Worm (Caenorhabditis elegans) whole organism, L4 larva: ENCODE results near the gene R05F9.9.
A peak's percentile ranks its signal among the peaks of the same experiment; 100 is the strongest.

Experiments
- F49E8.2 ChIP-seq: sonication (generic microtip); optimal IDR thresholded peaks from 2 replicates; lab custom pipeline; 2016; ENCODE audit warnings: missing compliant biosample characterization, mild to moderate bottlenecking, missing genetic modification characterization, borderline replicate concordance
- T20F7.1 ChIP-seq: fragments of 200-800 bp; sonication (Bioruptor generic); optimal IDR thresholded peaks from 2 replicates; lab custom pipeline; 2018; ENCODE audit warnings: mild to moderate bottlenecking, missing genetic modification characterization, missing compliant biosample characterization
- Y105C5A.15 ChIP-seq: fragments of 200-800 bp; sonication (Bioruptor generic); IDR thresholded peaks from 2 replicates; pipeline ENCODE4 v1.3.6; 2022; ENCODE audit warnings: missing genetic modification characterization, missing compliant biosample characterization
- ZK337.2 ChIP-seq: fragments of 200-800 bp; sonication (Bioruptor generic); IDR thresholded peaks from 2 replicates; pipeline ENCODE4 v1.3.6; 2022; ENCODE audit warnings: missing genetic modification reagents, missing genetic modification characterization, missing compliant biosample characterization
- ZK546.5 ChIP-seq, 2 experiments: sonication (generic microtip); optimal IDR thresholded peaks; 2 replicates each; lab custom pipeline; 2017; ENCODE audit warnings: missing biosample characterization in 2 of 2, missing genetic modification characterization in 2 of 2
- aha-1 ChIP-seq: fragments of 150-350 bp; peaks from one replicate; lab custom pipeline; 2014; ENCODE audit warnings: missing biosample characterization, missing genetic modification characterization
- ceh-20 ChIP-seq: fragments of 200-800 bp; sonication (Bioruptor generic); IDR thresholded peaks from 2 replicates; pipeline ENCODE4 v1.3.6; 2022; ENCODE audit warnings: missing genetic modification reagents, missing genetic modification characterization, missing compliant biosample characterization
- ceh-28 ChIP-seq: fragments of 150-350 bp; optimal IDR thresholded peaks from 2 replicates; lab custom pipeline; 2014; ENCODE audit warnings: missing biosample characterization, missing genetic modification reagents, missing genetic modification characterization
- ceh-44 ChIP-seq: fragments of 200-800 bp; sonication (Bioruptor generic); IDR thresholded peaks from 2 replicates; pipeline ENCODE4 v1.3.6; 2022; ENCODE audit warnings: missing genetic modification reagents, missing genetic modification characterization, missing compliant biosample characterization
- ceh-62 ChIP-seq: sonication (generic microtip); optimal IDR thresholded peaks from 2 replicates; lab custom pipeline; 2017; ENCODE audit warnings: missing biosample characterization, missing genetic modification characterization
- ctbp-1 ChIP-seq: fragments of 200-800 bp; sonication (Bioruptor generic); IDR thresholded peaks from 2 replicates; pipeline ENCODE4 v1.3.6; 2022; ENCODE audit warnings: missing genetic modification reagents, missing genetic modification characterization, missing compliant biosample characterization
- daf-12 ChIP-seq: fragments of 150-350 bp; optimal IDR thresholded peaks from 2 replicates; lab custom pipeline; 2014; ENCODE audit warnings: missing biosample characterization, missing genetic modification reagents, missing genetic modification characterization
- daf-16 ChIP-seq, 3 experiments: sonication (generic microtip); optimal IDR thresholded peaks; 2 replicates each; lab custom pipeline; 2016 to 2017; ENCODE audit warnings: missing genetic modification characterization in 3 of 3, missing genetic modification reagents in 3 of 3, mild to moderate bottlenecking in 2 of 3, missing compliant biosample characterization in 2 of 3, missing biosample characterization in 1 of 3, moderate library complexity in 1 of 3
- dmd-9 ChIP-seq: fragments of 200-800 bp; sonication (Bioruptor generic); IDR thresholded peaks from 2 replicates; pipeline ENCODE4 v1.3.6; 2022; ENCODE audit warnings: missing genetic modification reagents, missing genetic modification characterization, missing compliant biosample characterization
- dve-1 ChIP-seq: sonication (generic microtip); optimal IDR thresholded peaks from 2 replicates; lab custom pipeline; 2017; ENCODE audit warnings: antibody characterized with exemption, mild to moderate bottlenecking, missing genetic modification characterization, missing compliant biosample characterization; ENCODE audit not compliant: insufficient read depth
- egl-27 ChIP-seq: sonication (generic microtip); optimal IDR thresholded peaks from 3 replicates; lab custom pipeline; 2017; ENCODE audit warnings: missing biosample characterization, missing genetic modification reagents, missing genetic modification characterization
- egl-43 ChIP-seq: fragments of 200-800 bp; sonication (Bioruptor generic); IDR thresholded peaks from 2 replicates; pipeline ENCODE4 v1.3.6; 2022; ENCODE audit warnings: missing genetic modification reagents, missing genetic modification characterization, missing compliant biosample characterization
- fkh-10 ChIP-seq: fragments of 150-350 bp; optimal IDR thresholded peaks from 2 replicates; lab custom pipeline; 2014; ENCODE audit warnings: missing biosample characterization, missing genetic modification reagents, missing genetic modification characterization
- hlh-30 ChIP-seq: sonication (generic microtip); optimal IDR thresholded peaks from 2 replicates; lab custom pipeline; 2017; ENCODE audit warnings: antibody characterized with exemption, mild to moderate bottlenecking, missing genetic modification characterization, missing compliant biosample characterization; ENCODE audit not compliant: insufficient read depth
- jun-1 ChIP-seq: fragments of 150-350 bp; optimal IDR thresholded peaks from 2 replicates; lab custom pipeline; 2014; ENCODE audit warnings: missing biosample characterization, missing genetic modification reagents, missing genetic modification characterization
- lim-7 ChIP-seq: fragments of 200-800 bp; sonication (Bioruptor generic); IDR thresholded peaks from 2 replicates; pipeline ENCODE4 v1.3.6; 2022; ENCODE audit warnings: missing genetic modification characterization, missing compliant biosample characterization
- lin-1 ChIP-seq: fragments of 200-800 bp; sonication (Bioruptor generic); IDR thresholded peaks from 2 replicates; pipeline ENCODE4 v1.3.6; 2022; ENCODE audit warnings: missing genetic modification reagents, missing genetic modification characterization, missing compliant biosample characterization
- lin-13 ChIP-seq: fragments of 150-350 bp; optimal IDR thresholded peaks from 2 replicates; lab custom pipeline; 2014; ENCODE audit warnings: missing biosample characterization, missing genetic modification reagents, missing genetic modification characterization
- lin-15B ChIP-seq: fragments of 150-350 bp; sonication (generic microtip); optimal IDR thresholded peaks from 3 replicates; lab custom pipeline; 2014; ENCODE audit warnings: missing biosample characterization, missing genetic modification characterization
- lin-29 ChIP-seq: fragments of 200-800 bp; sonication (Bioruptor generic); IDR thresholded peaks from 2 replicates; pipeline ENCODE4 v1.3.6; 2022; ENCODE audit warnings: missing genetic modification reagents, missing genetic modification characterization, missing compliant biosample characterization
- lir-3 ChIP-seq: sonication (generic microtip); optimal IDR thresholded peaks from 2 replicates; lab custom pipeline; 2016; ENCODE audit warnings: mild to moderate bottlenecking, missing genetic modification characterization, missing compliant biosample characterization
- lsy-2 ChIP-seq, 2 experiments: fragments of 150-350 bp in 1 of 2; sonication (generic microtip) in 1 of 2; optimal IDR thresholded peaks; 2 replicates each; lab custom pipeline; 2014 to 2017; ENCODE audit warnings: missing biosample characterization in 2 of 2, missing genetic modification characterization in 2 of 2
- madf-5 ChIP-seq, 2 experiments: fragments of 200-800 bp; sonication (Bioruptor generic); IDR thresholded peaks; 2 replicates each; pipeline ENCODE4 v1.3.6; 2022; ENCODE audit warnings: missing compliant biosample characterization in 2 of 2, missing genetic modification characterization in 2 of 2
- mxl-2 ChIP-seq: fragments of 200-800 bp; sonication (Bioruptor generic); conservative IDR thresholded peaks from 2 replicates; pipeline ENCODE4 v1.3.6; 2022; ENCODE audit warnings: missing genetic modification reagents, missing genetic modification characterization, missing compliant biosample characterization
- mxl-3 ChIP-seq: fragments of 200-800 bp; sonication (Bioruptor generic); optimal IDR thresholded peaks from 2 replicates; lab custom pipeline; 2018; ENCODE audit warnings: mild to moderate bottlenecking, missing genetic modification characterization, missing compliant biosample characterization
- nhr-10 ChIP-seq: fragments of 150-350 bp; optimal IDR thresholded peaks from 2 replicates; lab custom pipeline; 2014; ENCODE audit warnings: missing biosample characterization, missing genetic modification characterization
- nhr-102 ChIP-seq: sonication (generic microtip); optimal IDR thresholded peaks from 2 replicates; lab custom pipeline; 2016; ENCODE audit warnings: mild to moderate bottlenecking, missing genetic modification characterization, moderate library complexity, missing compliant biosample characterization
- nhr-111 ChIP-seq: fragments of 200-800 bp; sonication (Bioruptor generic); optimal IDR thresholded peaks from 2 replicates; lab custom pipeline; 2018; ENCODE audit warnings: mild to moderate bottlenecking, missing genetic modification characterization, missing compliant biosample characterization
- nhr-237 ChIP-seq: sonication (generic microtip); optimal IDR thresholded peaks from 2 replicates; lab custom pipeline; 2017; ENCODE audit warnings: missing biosample characterization, missing genetic modification characterization
- nhr-25 ChIP-seq: sonication (generic microtip); optimal IDR thresholded peaks from 2 replicates; lab custom pipeline; 2017; ENCODE audit warnings: missing genetic modification characterization, mild to moderate bottlenecking, missing compliant biosample characterization, antibody characterized with exemption, moderate library complexity, borderline replicate concordance; ENCODE audit not compliant: insufficient read depth
- nhr-28 ChIP-seq: fragments of 150-350 bp; optimal IDR thresholded peaks from 2 replicates; lab custom pipeline; 2014; ENCODE audit warnings: missing biosample characterization, missing genetic modification characterization
- nhr-76 ChIP-seq: fragments of 150-350 bp; optimal IDR thresholded peaks from 2 replicates; lab custom pipeline; 2014; ENCODE audit warnings: missing biosample characterization, missing genetic modification characterization
- php-3 ChIP-seq: fragments of 200-800 bp; sonication (Bioruptor generic); IDR thresholded peaks from 2 replicates; pipeline ENCODE4 v1.3.6; 2022; ENCODE audit warnings: missing genetic modification reagents, missing genetic modification characterization, missing compliant biosample characterization
- pqm-1 ChIP-seq: sonication (generic microtip); optimal IDR thresholded peaks from 2 replicates; lab custom pipeline; 2017; ENCODE audit warnings: missing biosample characterization, missing genetic modification characterization
- rbr-2 ChIP-seq: sonication (generic microtip); optimal IDR thresholded peaks from 2 replicates; lab custom pipeline; 2016; ENCODE audit warnings: missing genotype, missing genetic modification characterization, missing compliant biosample characterization
- saeg-2 ChIP-seq: fragments of 200-800 bp; sonication (Bioruptor generic); IDR thresholded peaks from 2 replicates; pipeline ENCODE4 v1.3.6; 2022; ENCODE audit warnings: missing genetic modification reagents, missing genetic modification characterization, missing compliant biosample characterization
- skn-1 ChIP-seq: fragments of 150-350 bp; optimal IDR thresholded peaks from 2 replicates; lab custom pipeline; 2014; ENCODE audit warnings: missing biosample characterization, missing genetic modification characterization
- snpc-4 ChIP-seq: fragments of 150-350 bp; optimal IDR thresholded peaks from 2 replicates; lab custom pipeline; 2014; ENCODE audit warnings: missing biosample characterization, missing genetic modification characterization
- unc-130 ChIP-seq: sonication (generic microtip); optimal IDR thresholded peaks from 2 replicates; lab custom pipeline; 2016; ENCODE audit warnings: missing genetic modification reagents, missing genetic modification characterization, missing compliant biosample characterization
- unc-39 ChIP-seq: sonication (generic microtip); optimal IDR thresholded peaks from 2 replicates; lab custom pipeline; 2017; ENCODE audit warnings: missing biosample characterization, missing genetic modification characterization
- unc-62 ChIP-seq, 3 experiments: fragments of 150-350 bp in 1 of 3; sonication (generic microtip); optimal IDR thresholded peaks in 2 of 3; peaks in 1 of 3; 1 replicate in 1 of 3; 2 replicates in 2 of 3; lab custom pipeline; 2014 to 2017; ENCODE audit warnings: missing biosample characterization in 3 of 3, missing genetic modification characterization in 3 of 3, missing genetic modification reagents in 3 of 3, missing genotype in 1 of 3
- zag-1 ChIP-seq: fragments of 150-350 bp; optimal IDR thresholded peaks from 2 replicates; lab custom pipeline; 2014; ENCODE audit warnings: missing biosample characterization, missing genetic modification characterization
- ztf-11 ChIP-seq: fragments of 150-350 bp; optimal IDR thresholded peaks from 2 replicates; lab custom pipeline; 2014; ENCODE audit warnings: missing biosample characterization, missing genetic modification characterization
- ztf-7 ChIP-seq: fragments of 150-350 bp; optimal IDR thresholded peaks from 2 replicates; lab custom pipeline; 2014; ENCODE audit warnings: missing biosample characterization, missing genetic modification characterization

R05F9.9 gene

DNA sequence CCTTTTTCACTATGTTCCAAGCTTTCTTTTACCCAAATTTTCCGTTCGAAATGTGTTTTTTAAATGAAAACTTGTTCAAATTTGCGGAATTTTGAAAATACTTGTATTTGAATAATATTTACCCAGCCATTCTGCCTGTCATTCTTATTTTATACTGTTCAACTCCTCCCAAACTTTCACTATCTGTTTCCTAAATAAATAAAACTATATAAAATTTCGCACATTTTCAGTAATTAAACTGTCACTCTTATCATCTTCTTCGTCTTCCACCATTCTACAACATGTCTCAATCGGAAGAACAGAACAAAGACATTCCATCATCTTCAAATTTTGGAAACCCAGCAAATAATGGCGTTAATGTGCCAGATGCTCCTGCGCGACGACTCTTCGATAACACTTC, 2.9 kb upstream of the R05F9.9 start, which contains the start of gene btbd-10 (continued):
- 0 out of 2 replicates have a peak, but pooled peaks have one; percentile 14 for TF ChIP-seq lin-1 (GFP tag; lab: Robert Waterston, UW)
- no peak for TF ChIP-seq ctbp-1
- TF ChIP-seq lir-3 = no peak
- TF ChIP-seq ceh-28 (tag; lab: Kevin White, UChicago) = no peak
- no peak for TF ChIP-seq lsy-2 (tag; optimal IDR thresholded peaks at IDR 0.05; lab: Kevin White, UChicago)
- TF ChIP-seq skn-1 (tag; lab: Kevin White, UChicago) = no peak
- TF ChIP-seq pqm-1 = peak; percentile 28
- TF ChIP-seq nhr-237 (tag; lab: Kevin White, UChicago) = no peak
- no peak for TF ChIP-seq ceh-62
- no peak for TF ChIP-seq ZK546.5 (tag; optimal IDR thresholded peaks at IDR 0.05; lab: Kevin White, UChicago)
- TF ChIP-seq nhr-25 (tag; lab: Kevin White, UChicago) = no peak
- TF ChIP-seq daf-16 (GFP tag; optimal IDR thresholded peaks at IDR 0.05; lab: Kevin White, UChicago) = no peak
- peak; percentile 62 for TF ChIP-seq daf-16 (tag; optimal IDR thresholded peaks at IDR 0.05; lab: Kevin White, UChicago)
- no peak for TF ChIP-seq hlh-30

DNA sequence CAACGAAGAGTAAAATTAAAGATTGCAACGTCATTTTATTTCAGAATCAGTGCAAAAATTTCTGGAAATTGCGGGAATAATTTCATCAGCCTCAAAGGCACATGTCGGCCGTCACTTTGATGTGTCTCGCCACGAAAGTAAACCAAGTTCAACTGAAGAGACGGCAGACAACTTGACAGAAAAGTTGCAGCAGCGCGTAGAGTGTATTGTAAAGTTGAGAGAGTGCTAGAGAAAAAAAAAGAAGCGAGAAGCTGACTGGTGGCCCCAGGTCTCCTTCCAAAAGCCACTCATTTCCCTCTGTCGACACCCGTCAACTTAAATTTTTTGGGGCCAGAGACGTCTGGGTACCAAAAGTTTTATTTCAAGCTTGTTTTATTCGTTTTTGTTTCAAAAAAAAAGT, 2.4 kb upstream of the R05F9.9 start:
- TF ChIP-seq unc-39 (tag; lab: Kevin White, UChicago) = no peak
- TF ChIP-seq nhr-102 (tag; lab: Kevin White, UChicago) = peak; percentile 11
- no peak for TF ChIP-seq ZK337.2 (GFP tag; lab: Robert Waterston, UW)
- TF ChIP-seq madf-5 (GFP tag; IDR thresholded peaks at IDR 0.05; lab: Robert Waterston, UW) = no peak
- TF ChIP-seq snpc-4 (tag; lab: Kevin White, UChicago) = peak; percentile 7
- TF ChIP-seq mxl-3 (GFP tag; lab: Kevin White, UChicago) = peak; percentile 80
- TF ChIP-seq dve-1 (tag; lab: Kevin White, UChicago) = peak; percentile 75
- TF ChIP-seq daf-12 (tag; lab: Kevin White, UChicago) = no peak
- TF ChIP-seq lir-3 = no peak
- no peak for TF ChIP-seq nhr-76 (tag; lab: Kevin White, UChicago)
- no peak for TF ChIP-seq nhr-10 (tag; lab: Kevin White, UChicago)
- TF ChIP-seq Y105C5A.15 (GFP tag; lab: Robert Waterston, UW) = no peak
- TF ChIP-seq rbr-2 (tag; lab: Kevin White, UChicago) = peak; percentile 64
- 0 out of 2 replicates have a peak, but pooled peaks have one; percentile 37 for TF ChIP-seq php-3 (GFP tag; lab: Robert Waterston, UW)
- peak; percentile 66; the same call in 1 of the 2 replicates for TF ChIP-seq ceh-20
- no peak for TF ChIP-seq saeg-2 (GFP tag; lab: Robert Waterston, UW)
- no peak for TF ChIP-seq mxl-2 (GFP tag; lab: Robert Waterston, UW)
- TF ChIP-seq lim-7 (GFP tag; lab: Robert Waterston, UW) = no peak
- peak; percentile 41; the same call in 1 of the 2 replicates for TF ChIP-seq ctbp-1
- TF ChIP-seq nhr-25 (tag; lab: Kevin White, UChicago) = no peak
- TF ChIP-seq nhr-28 (tag; lab: Kevin White, UChicago) = peak; percentile 73
- no peak for TF ChIP-seq ceh-44 (GFP tag; lab: Robert Waterston, UW)
- no peak for TF ChIP-seq egl-43 (GFP tag; lab: Robert Waterston, UW)
- no peak for TF ChIP-seq dmd-9
- TF ChIP-seq hlh-30 = peak; percentile 89
- no peak for TF ChIP-seq nhr-237 (tag; lab: Kevin White, UChicago)
- TF ChIP-seq ztf-11 (tag; lab: Kevin White, UChicago) = no peak
- no peak for TF ChIP-seq ztf-7
- no peak for TF ChIP-seq aha-1 (tag; lab: Kevin White, UChicago)
- TF ChIP-seq fkh-10 (GFP tag; lab: Kevin White, UChicago) = peak; percentile 33
- no peak for TF ChIP-seq lin-29 (GFP tag; lab: Robert Waterston, UW)
- no peak for TF ChIP-seq nhr-111
- TF ChIP-seq lin-13 (GFP tag; lab: Kevin White, UChicago) = peak; percentile 60
- TF ChIP-seq lin-15B = no peak
- no peak for TF ChIP-seq zag-1 (tag; lab: Kevin White, UChicago)
- TF ChIP-seq jun-1 (tag; lab: Kevin White, UChicago) = no peak
- peak; percentile 25 for TF ChIP-seq T20F7.1 (GFP tag; lab: Kevin White, UChicago)
- TF ChIP-seq F49E8.2 (tag; lab: Kevin White, UChicago) = no peak
- peak; percentile 64 for TF ChIP-seq unc-130
- TF ChIP-seq unc-62 (GFP tag; optimal IDR thresholded peaks at IDR 0.05 in 1 of 2; lab: Kevin White, UChicago) = peak in 1 of 2 experiments; percentile 98
- TF ChIP-seq unc-62 (tag; optimal IDR thresholded peaks at IDR 0.05; lab: Kevin White, UChicago) = no peak
- no peak for TF ChIP-seq ceh-62
- no peak for TF ChIP-seq egl-27 (tag; lab: Kevin White, UChicago)
